Worm (Caenorhabditis elegans): Measurements from ENCODE around the gene ech-4.

DNA sequence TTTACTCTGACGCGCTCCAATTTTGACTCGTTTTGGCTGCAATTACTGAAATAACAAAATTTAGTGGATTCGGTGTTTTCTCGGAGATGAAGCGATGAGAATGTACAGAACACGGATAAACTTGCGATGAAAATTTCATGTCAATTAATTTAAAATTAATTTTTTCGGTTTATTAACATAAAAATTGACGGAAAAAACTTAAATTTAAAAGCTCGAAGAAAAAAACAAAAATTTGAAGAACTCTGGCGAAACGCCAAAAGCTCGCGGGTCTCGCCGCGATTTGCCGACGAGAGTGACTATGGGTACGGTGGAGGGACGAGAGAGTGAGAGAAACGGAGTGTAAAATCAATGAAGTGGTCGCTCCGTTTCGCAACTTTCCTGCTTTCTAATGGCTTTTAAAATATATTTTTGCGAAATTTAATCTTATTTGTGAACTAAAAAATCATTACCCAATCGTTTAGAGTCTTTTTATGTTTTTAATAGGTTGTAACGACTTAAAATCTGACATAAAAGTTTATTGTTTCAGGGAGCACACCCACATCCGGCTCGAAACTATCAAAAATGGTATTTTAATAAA, 47.9 kb downstream of the ech-4 start, which contains the start of the genes gmps-1 and cap-2:
- TF ChIP-seq nfya-1 (tag; optimal IDR thresholded peaks at IDR 0.05): peak; percentile 95
- TF ChIP-seq nhr-232 (tag; optimal IDR thresholded peaks at IDR 0.05): no peak
- TF ChIP-seq lin-11 (tag; optimal IDR thresholded peaks at IDR 0.05): peak; percentile 6
- no peak for TF ChIP-seq ama-1 (optimal IDR thresholded peaks at IDR 0.05)
- no peak for TF ChIP-seq tbx-7 (tag; optimal IDR thresholded peaks at IDR 0.05)
- TF ChIP-seq hlh-30 (tag; optimal IDR thresholded peaks at IDR 0.05; ENCODE audit: insufficient read depth): no peak
- no peak; the same call in 1 of the 2 replicates for TF ChIP-seq sox-2 (GFP tag; IDR thresholded peaks at IDR 0.05)
- TF ChIP-seq ceh-19 (GFP tag; optimal IDR thresholded peaks at IDR 0.05): no peak
- TF ChIP-seq lim-6 (tag; optimal IDR thresholded peaks at IDR 0.05): no peak
- no peak for TF ChIP-seq pha-4 (tag; optimal IDR thresholded peaks at IDR 0.05)
- TF ChIP-seq C38D4.7 (GFP tag; optimal IDR thresholded peaks at IDR 0.05): no peak
- no peak for TF ChIP-seq fax-1 (tag; optimal IDR thresholded peaks at IDR 0.05)

All from whole organism, late embryonic.